Worm (Caenorhabditis elegans) whole organism, young adult: ENCODE results near the gene pgl-2.
A peak's percentile ranks its signal among the peaks of the same experiment; 100 is the strongest.

Source experiments
- B0261.1 ChIP-seq: sonication (generic microtip); optimal IDR thresholded peaks from 2 replicates; lab custom pipeline; 2016; ENCODE audit warnings: mild to moderate bottlenecking, missing genetic modification characterization, moderate library complexity, missing compliant biosample characterization
- C06A6.2 ChIP-seq: fragments of 200-800 bp; sonication (Bioruptor generic); conservative IDR thresholded peaks from 2 replicates; pipeline ENCODE4 v1.3.6; 2022; ENCODE audit warnings: missing genetic modification characterization, missing compliant biosample characterization
- C17E4.6 ChIP-seq: fragments of 200-800 bp; sonication (Bioruptor generic); IDR thresholded peaks from 2 replicates; pipeline ENCODE4 v1.3.6; 2022; ENCODE audit warnings: missing genetic modification reagents, missing genetic modification characterization, missing compliant biosample characterization
- D2030.7 ChIP-seq: fragments of 200-800 bp; sonication (Bioruptor generic); IDR thresholded peaks from 2 replicates; pipeline ENCODE4 v1.3.6; 2022; ENCODE audit warnings: missing genetic modification reagents, missing genetic modification characterization, missing compliant biosample characterization
- F23B12.7 ChIP-seq: sonication (generic microtip); optimal IDR thresholded peaks from 2 replicates; lab custom pipeline; 2017; ENCODE audit warnings: missing genetic modification characterization, mild to moderate bottlenecking, missing compliant biosample characterization, antibody characterized with exemption, moderate library complexity; ENCODE audit not compliant: insufficient read depth
- F33H1.4 ChIP-seq: fragments of 200-800 bp; sonication (Bioruptor generic); IDR thresholded peaks from 2 replicates; pipeline ENCODE4 v1.3.6; 2022; ENCODE audit warnings: missing genetic modification reagents, missing genetic modification characterization, missing compliant biosample characterization
- F57A8.1 ChIP-seq: fragments of 200-800 bp; sonication (Bioruptor generic); optimal IDR thresholded peaks from 2 replicates; lab custom pipeline; 2018; ENCODE audit warnings: mild to moderate bottlenecking, missing genetic modification characterization, moderate library complexity, missing compliant biosample characterization
- Y53F4B.3 ChIP-seq: fragments of 200-800 bp; sonication (Bioruptor generic); IDR thresholded peaks from 2 replicates; pipeline ENCODE4 v1.3.6; 2022; ENCODE audit warnings: missing genetic modification reagents, missing genetic modification characterization, missing compliant biosample characterization
- athp-1 ChIP-seq: sonication (generic microtip); optimal IDR thresholded peaks from 2 replicates; lab custom pipeline; 2017; ENCODE audit warnings: mild to moderate bottlenecking, missing genetic modification characterization, missing compliant biosample characterization
- attf-5 ChIP-seq: fragments of 200-800 bp; sonication (Bioruptor generic); optimal IDR thresholded peaks from 2 replicates; lab custom pipeline; 2018; ENCODE audit warnings: mild to moderate bottlenecking, missing genetic modification characterization, missing compliant biosample characterization
- cebp-1 ChIP-seq, 2 experiments: fragments of 200-800 bp in 1 of 2; sonication (Bioruptor generic) in 1 of 2; sonication (generic microtip) in 1 of 2; IDR thresholded peaks in 1 of 2; optimal IDR thresholded peaks in 1 of 2; 2 replicates each; pipeline versions ENCODE4 v1.3.6 to Lab custom; 2017 to 2022; ENCODE audit warnings: missing compliant biosample characterization in 2 of 2, missing genetic modification characterization in 2 of 2, mild to moderate bottlenecking in 1 of 2, missing genetic modification reagents in 1 of 2, moderate library complexity in 1 of 2
- ceh-91 ChIP-seq: fragments of 200-800 bp; sonication (Bioruptor generic); IDR thresholded peaks from 2 replicates; pipeline ENCODE4 v1.3.6; 2022; ENCODE audit warnings: missing genetic modification reagents, missing genetic modification characterization, missing compliant biosample characterization
- die-1 ChIP-seq: sonication (generic microtip); optimal IDR thresholded peaks from 2 replicates; lab custom pipeline; 2016; ENCODE audit warnings: missing genotype, mild to moderate bottlenecking, missing genetic modification characterization, missing compliant biosample characterization
- dpff-1 ChIP-seq: sonication (generic microtip); optimal IDR thresholded peaks from 2 replicates; lab custom pipeline; 2017; ENCODE audit warnings: mild to moderate bottlenecking, missing genetic modification characterization, missing compliant biosample characterization
- efl-1 ChIP-seq: fragments of 150-350 bp; optimal IDR thresholded peaks from 2 replicates; lab custom pipeline; 2014; ENCODE audit warnings: missing biosample characterization, missing genetic modification reagents, missing genetic modification characterization
- egl-18 ChIP-seq: fragments of 200-800 bp; sonication (Bioruptor generic); IDR thresholded peaks from 2 replicates; pipeline ENCODE4 v1.3.6; 2022; ENCODE audit warnings: missing genetic modification reagents, missing genetic modification characterization, missing compliant biosample characterization
- gei-17 ChIP-seq: fragments of 200-800 bp; sonication (Bioruptor generic); optimal IDR thresholded peaks from 2 replicates; lab custom pipeline; 2018; ENCODE audit warnings: mild to moderate bottlenecking, missing genetic modification characterization, missing compliant biosample characterization
- hsf-1 ChIP-seq: fragments of 200-800 bp; sonication (Bioruptor generic); IDR thresholded peaks from 2 replicates; pipeline ENCODE4 v1.3.6; 2022; ENCODE audit warnings: missing genetic modification reagents, missing genetic modification characterization, missing compliant biosample characterization
- let-526 ChIP-seq: fragments of 200-800 bp; sonication (Bioruptor generic); IDR thresholded peaks from 2 replicates; pipeline ENCODE4 v1.3.6; 2022; ENCODE audit warnings: missing genetic modification reagents, missing genetic modification characterization, missing compliant biosample characterization
- lin-26 ChIP-seq: fragments of 200-800 bp; sonication (Bioruptor generic); IDR thresholded peaks from 2 replicates; pipeline ENCODE4 v1.3.6; 2022; ENCODE audit warnings: missing genetic modification reagents, missing genetic modification characterization, missing compliant biosample characterization
- lin-54 ChIP-seq: fragments of 200-800 bp; sonication (Bioruptor generic); optimal IDR thresholded peaks from 2 replicates; lab custom pipeline; 2018; ENCODE audit warnings: mild to moderate bottlenecking, missing genetic modification characterization, missing compliant biosample characterization
- lir-1 ChIP-seq: fragments of 200-800 bp; sonication (Bioruptor generic); conservative IDR thresholded peaks from 2 replicates; pipeline ENCODE4 v1.3.6; 2022; ENCODE audit warnings: missing genetic modification reagents, missing genetic modification characterization, missing compliant biosample characterization
- lsl-1 ChIP-seq: fragments of 200-800 bp; sonication (Bioruptor generic); optimal IDR thresholded peaks from 2 replicates; lab custom pipeline; 2018; ENCODE audit warnings: mild to moderate bottlenecking, missing genetic modification characterization, moderate library complexity, missing compliant biosample characterization
- madf-6 ChIP-seq: fragments of 200-800 bp; sonication (Bioruptor generic); IDR thresholded peaks from 2 replicates; pipeline ENCODE4 v1.3.6; 2022; ENCODE audit warnings: missing genetic modification reagents, missing genetic modification characterization, missing compliant biosample characterization
- madf-8 ChIP-seq: fragments of 200-800 bp; sonication (Bioruptor generic); conservative IDR thresholded peaks from 2 replicates; pipeline ENCODE4 v1.3.6; 2022; ENCODE audit warnings: missing genetic modification reagents, missing genetic modification characterization, missing compliant biosample characterization
- nhr-80 ChIP-seq: sonication (generic microtip); optimal IDR thresholded peaks from 2 replicates; lab custom pipeline; 2016; ENCODE audit warnings: missing genetic modification characterization, missing compliant biosample characterization
- rcor-1 ChIP-seq: fragments of 200-800 bp; sonication (Bioruptor generic); IDR thresholded peaks from 2 replicates; pipeline ENCODE4 v1.3.6; 2022; ENCODE audit warnings: missing genetic modification reagents, missing genetic modification characterization, missing compliant biosample characterization
- repo-1 ChIP-seq: sonication (generic microtip); optimal IDR thresholded peaks from 2 replicates; lab custom pipeline; 2017; ENCODE audit warnings: mild to moderate bottlenecking, missing genetic modification characterization, missing compliant biosample characterization
- rpc-1 ChIP-seq, 2 experiments: fragments of 150-350 bp in 1 of 2; sonication (generic microtip) in 1 of 2; optimal IDR thresholded peaks; 2 replicates each; lab custom pipeline; 2014 to 2018; ENCODE audit warnings: missing biosample characterization in 1 of 2, missing genetic modification characterization in 1 of 2, missing genetic modification reagents in 1 of 2, missing genotype in 1 of 2
- sdz-38 ChIP-seq: sonication (generic microtip); optimal IDR thresholded peaks from 2 replicates; lab custom pipeline; 2016; ENCODE audit warnings: missing genotype, missing genetic modification characterization, missing compliant biosample characterization
- snpc-1.1 ChIP-seq: sonication (generic microtip); optimal IDR thresholded peaks from 2 replicates; lab custom pipeline; 2017; ENCODE audit warnings: missing genetic modification characterization, mild to moderate bottlenecking, missing compliant biosample characterization, antibody characterized with exemption, moderate library complexity, missing genotype, missing genetic modification reagents; ENCODE audit not compliant: insufficient read depth
- snpc-1.3 ChIP-seq: sonication (generic microtip); optimal IDR thresholded peaks from 2 replicates; lab custom pipeline; 2017; ENCODE audit warnings: missing genetic modification characterization, mild to moderate bottlenecking, missing compliant biosample characterization, antibody characterized with exemption, moderate library complexity, missing genotype, missing genetic modification reagents; ENCODE audit not compliant: insufficient read depth
- snpc-4 ChIP-seq, 5 experiments: fragments of 150-350 bp in 1 of 5; sonication (generic microtip) in 4 of 5; optimal IDR thresholded peaks; 2 replicates each; lab custom pipeline; 2014 to 2018; ENCODE audit warnings: missing genetic modification characterization in 5 of 5, missing biosample characterization in 3 of 5, antibody characterized with exemption in 2 of 5, mild to moderate bottlenecking in 2 of 5, missing compliant biosample characterization in 2 of 5, missing genotype in 2 of 5, moderate library complexity in 2 of 5, missing genetic modification reagents in 1 of 5
- somi-1 ChIP-seq: fragments of 200-800 bp; sonication (Bioruptor generic); optimal IDR thresholded peaks from 2 replicates; lab custom pipeline; 2018; ENCODE audit warnings: mild to moderate bottlenecking, missing genetic modification characterization, missing compliant biosample characterization
- xnd-1 ChIP-seq: sonication (generic microtip); optimal IDR thresholded peaks from 2 replicates; lab custom pipeline; 2016; ENCODE audit warnings: missing genotype, missing genetic modification reagents, missing genetic modification characterization, missing compliant biosample characterization

The pgl-2 gene

ce11 chrIII:8689143-8689542, 13.9 kb upstream of the pgl-2 start:
- TF ChIP-seq snpc-1.3 (tag; lab: Kevin White, UChicago) (peak; percentile 22), lsl-1 (peak; percentile 88), F23B12.7 (tag; lab: Kevin White, UChicago) (no peak), C06A6.2 (GFP tag; lab: Robert Waterston, UW) (no peak), madf-8 (GFP tag; lab: Robert Waterston, UW) (peak; percentile 82), B0261.1 (tag; lab: Kevin White, UChicago) (no peak), D2030.7 (peak; percentile 52; the same call in 1 of the 2 replicates), rcor-1 (GFP tag; lab: Robert Waterston, UW) (0 out of 2 replicates have a peak, but pooled peaks have one; percentile 13), die-1 (tag; lab: Kevin White, UChicago) (no peak), xnd-1 (tag; lab: Kevin White, UChicago) (peak; percentile 80), efl-1 (GFP tag; lab: Kevin White, UChicago) (peak; percentile 78), snpc-4 (GFP tag; optimal IDR thresholded peaks at IDR 0.05; lab: Kevin White, UChicago) (peak; percentile 16), snpc-4 (tag; optimal IDR thresholded peaks at IDR 0.05; lab: Kevin White, UChicago) (peak in 1 of 4 experiments; percentile 1), F33H1.4 (peak; percentile 87), gei-17 (GFP tag; lab: Kevin White, UChicago) (no peak), Y53F4B.3 (GFP tag; lab: Robert Waterston, UW) (no peak), hsf-1 (no peak), F57A8.1 (GFP tag; lab: Kevin White, UChicago) (no peak), dpff-1 (no peak), somi-1 (GFP tag; lab: Kevin White, UChicago) (no peak), lin-54 (GFP tag; lab: Kevin White, UChicago) (peak; percentile 26), athp-1 (tag; lab: Kevin White, UChicago) (no peak), snpc-1.1 (tag; lab: Kevin White, UChicago) (no peak), egl-18 (GFP tag; lab: Robert Waterston, UW) (no peak), ceh-91 (GFP tag; lab: Robert Waterston, UW) (peak; percentile 27; the same call in 1 of the 2 replicates), madf-6 (GFP tag; lab: Robert Waterston, UW) (peak; percentile 92), sdz-38 (tag; lab: Kevin White, UChicago) (no peak)

DNA sequence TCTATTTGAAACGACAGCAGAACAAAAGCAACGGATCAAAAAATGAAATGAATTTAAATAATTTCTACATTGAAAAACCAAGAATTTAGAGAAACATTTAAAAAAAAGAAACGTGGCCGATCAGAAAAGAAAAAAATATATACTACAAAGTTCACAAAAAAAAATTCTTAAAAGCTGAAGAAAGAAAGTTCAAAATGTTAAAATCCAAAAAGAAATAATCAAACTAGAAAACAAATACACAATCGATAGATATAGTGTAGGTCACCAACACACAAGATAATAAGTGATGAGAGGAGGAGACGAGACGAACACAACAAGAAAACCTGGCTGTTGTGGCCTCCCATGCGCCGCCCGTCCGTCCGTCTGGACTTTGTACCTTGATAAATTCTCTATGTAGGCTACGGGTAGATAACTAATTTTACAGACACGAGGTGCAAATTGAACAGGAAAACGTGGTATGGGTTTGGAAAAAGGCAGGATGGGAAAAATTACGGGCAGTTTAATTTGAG, 13.3 kb upstream of the pgl-2 start, which contains the start of gene hadb-1:
TSS of gene hadb-1 (minus strand) at position 51 of the 509 bp plus-strand sequence.
- TF ChIP-seq C17E4.6 (GFP tag; lab: Robert Waterston, UW) (no peak), lir-1 (GFP tag; lab: Robert Waterston, UW) (0 out of 2 replicates have a peak, but pooled peaks have one; percentile 7), attf-5 (GFP tag; lab: Kevin White, UChicago) (peak; percentile 12), ceh-91 (GFP tag; lab: Robert Waterston, UW) (no peak), nhr-80 (peak; percentile 56), cebp-1 (GFP tag; IDR thresholded peaks at IDR 0.05; lab: Robert Waterston, UW) (no peak), cebp-1 (tag; optimal IDR thresholded peaks at IDR 0.05; lab: Kevin White, UChicago) (peak; percentile 28), lin-26 (GFP tag; lab: Robert Waterston, UW) (0 out of 2 replicates have a peak, but pooled peaks have one; percentile 7), rpc-1 (optimal IDR thresholded peaks at IDR 0.05; lab: Kevin White, UChicago) (no peak), rpc-1 (tag; optimal IDR thresholded peaks at IDR 0.05; lab: Kevin White, UChicago) (no peak), repo-1 (tag; lab: Kevin White, UChicago) (peak; percentile 10), let-526 (0 out of 2 replicates have a peak, but pooled peaks have one; percentile 22)
